Fruit fly (Drosophila melanogaster): ENCODE measurements around the gene CG18641.

CG18641 gene

DNA sequence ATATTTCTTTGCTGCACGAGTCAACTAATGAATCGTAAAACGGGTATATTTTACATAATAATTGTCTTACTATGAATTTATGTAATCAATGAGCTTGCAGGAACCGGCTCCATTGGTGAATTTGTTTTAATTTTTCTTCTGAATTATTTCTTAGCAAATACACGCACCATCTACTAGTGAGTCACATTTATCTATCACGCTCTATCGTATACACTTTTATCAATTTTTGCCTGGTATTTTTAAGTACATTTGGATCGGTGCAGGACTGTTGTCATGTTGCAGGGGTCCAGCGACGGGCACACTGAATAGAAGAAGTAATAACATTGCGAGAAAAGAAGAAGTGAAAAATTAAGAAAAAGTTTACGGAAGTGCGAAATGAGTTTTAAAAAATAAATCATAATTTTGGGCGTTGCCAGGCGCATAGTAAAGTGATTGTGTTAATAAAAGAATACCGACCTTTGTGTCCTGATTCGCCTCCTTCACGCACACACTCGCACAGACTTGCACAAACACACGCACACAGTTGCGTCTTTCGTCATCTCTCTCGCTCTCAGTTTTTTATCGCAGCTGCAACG, 50.0 kb downstream of the CG18641 start, which contains the start of the genes Rab5 and Axud1 (continued):
- no peak for TF ChIP-seq wdn (GFP tag; IDR thresholded peaks at IDR 0.05)
- no peak for TF ChIP-seq CG1233 (GFP tag; optimal IDR thresholded peaks at IDR 0.05)
- no peak for TF ChIP-seq yki (optimal IDR thresholded peaks at IDR 0.05)
- peak; percentile 72 for TF ChIP-seq sens (GFP tag)
- TF ChIP-seq sug (tag; optimal IDR thresholded peaks at IDR 0.05) = no peak
- peak; percentile 19 for TF ChIP-seq Nf-YB (GFP tag; optimal IDR thresholded peaks at IDR 0.05)
- TF ChIP-seq Trl (optimal IDR thresholded peaks at IDR 0.05) = peak in 1 of 2 experiments; percentile 24
- no peak for TF ChIP-seq Trl (GFP tag; optimal IDR thresholded peaks at IDR 0.05)
- TF ChIP-seq Atf3 (GFP tag; optimal IDR thresholded peaks at IDR 0.05) = no peak
- TF ChIP-seq CG2678 (tag; optimal IDR thresholded peaks at IDR 0.05) = no peak
- TF ChIP-seq CG9932 (GFP tag; IDR thresholded peaks at IDR 0.05) = peak; percentile 31
- TF ChIP-seq vvl (GFP tag; IDR thresholded peaks at IDR 0.05) = peak; percentile 57
- peak; percentile 88 for TF ChIP-seq CG14710 (tag; optimal IDR thresholded peaks at IDR 0.05)
- TF ChIP-seq CG9797 (GFP tag; optimal IDR thresholded peaks at IDR 0.05) = peak; percentile 92
- no peak for TF ChIP-seq az2 (GFP tag; optimal IDR thresholded peaks at IDR 0.05)
- TF ChIP-seq CG8290 (GFP tag; optimal IDR thresholded peaks at IDR 0.05) = no peak
- TF ChIP-seq CG8290 (tag; optimal IDR thresholded peaks at IDR 0.05) = peak in 1 of 2 experiments; percentile 17
- TF ChIP-seq Dbx (GFP tag; IDR thresholded peaks at IDR 0.05) = 0 out of 3 replicates have a peak, but pooled peaks have one; percentile 38
- peak; percentile 42 for TF ChIP-seq dm (GFP tag; optimal IDR thresholded peaks at IDR 0.05)
- TF ChIP-seq HHEX (GFP tag; optimal IDR thresholded peaks at IDR 0.05) = no peak
- no peak for TF ChIP-seq CG2120 (GFP tag; optimal IDR thresholded peaks at IDR 0.05)
- no peak for TF ChIP-seq Hr39 (optimal IDR thresholded peaks at IDR 0.05)
- TF ChIP-seq CG5180 (GFP tag; optimal IDR thresholded peaks at IDR 0.05) = no peak
- TF ChIP-seq CG17829 (tag; optimal IDR thresholded peaks at IDR 0.05) = peak; percentile 24
- no peak for TF ChIP-seq CG16863 (GFP tag; optimal IDR thresholded peaks at IDR 0.05)
- no peak for TF ChIP-seq Ada2b (GFP tag; IDR thresholded peaks at IDR 0.05)
- TF ChIP-seq sisA (GFP tag; IDR thresholded peaks at IDR 0.05) = no peak
- TF ChIP-seq Doc3 (GFP tag; IDR thresholded peaks at IDR 0.05; ENCODE audit: partially characterized antibody) = no peak
- TF ChIP-seq CG9817 (tag; optimal IDR thresholded peaks at IDR 0.05) = no peak
- no peak for TF ChIP-seq ERR (GFP tag; optimal IDR thresholded peaks at IDR 0.05)
- TF ChIP-seq run (tag; optimal IDR thresholded peaks at IDR 0.05) = no peak
- no peak for TF ChIP-seq CG6854 (GFP tag; optimal IDR thresholded peaks at IDR 0.05)
- peak; percentile 4 for TF ChIP-seq CG7839 (tag; optimal IDR thresholded peaks at IDR 0.05)
- no peak for TF ChIP-seq sim (GFP tag; IDR thresholded peaks at IDR 0.05)
- TF ChIP-seq fu2 (GFP tag; optimal IDR thresholded peaks at IDR 0.05) = no peak
- no peak for TF ChIP-seq Meics (GFP tag; optimal IDR thresholded peaks at IDR 0.05)
- TF ChIP-seq nerfin-2 (GFP tag; IDR thresholded peaks at IDR 0.05; ENCODE audit: partially characterized antibody) = no peak
- TF ChIP-seq CG7556 (GFP tag; optimal IDR thresholded peaks at IDR 0.05) = no peak
- TF ChIP-seq chn (GFP tag; optimal IDR thresholded peaks at IDR 0.05) = no peak
- TF ChIP-seq bbx (GFP tag; IDR thresholded peaks at IDR 0.05; ENCODE audit: partially characterized antibody) = 0 out of 2 replicates have a peak, but pooled peaks have one; percentile 23
- no peak for TF ChIP-seq CG32767 (GFP tag; IDR thresholded peaks at IDR 0.05)
- no peak for TF ChIP-seq Bteb2 (GFP tag; optimal IDR thresholded peaks at IDR 0.05)
- no peak for TF ChIP-seq CG9437 (GFP tag; optimal IDR thresholded peaks at IDR 0.05)
- no peak for TF ChIP-seq NK7.1 (GFP tag; optimal IDR thresholded peaks at IDR 0.05)
- TF ChIP-seq CG9609 (GFP tag; optimal IDR thresholded peaks at IDR 0.05) = no peak
- no peak for TF ChIP-seq CG5953 (GFP tag; IDR thresholded peaks at IDR 0.05)
- TF ChIP-seq Fer3 (tag; optimal IDR thresholded peaks at IDR 0.05) = no peak
- TF ChIP-seq unpg (GFP tag; optimal IDR thresholded peaks at IDR 0.05) = peak; percentile 2
- no peak for TF ChIP-seq wek (GFP tag; optimal IDR thresholded peaks at IDR 0.05)
- TF ChIP-seq CG2116 (GFP tag; optimal IDR thresholded peaks at IDR 0.05) = peak; percentile 50
- no peak for TF ChIP-seq H15 (GFP tag; IDR thresholded peaks at IDR 0.05)
- TF ChIP-seq CHES-1-like (GFP tag; optimal IDR thresholded peaks at IDR 0.05) = no peak
- no peak for TF ChIP-seq CkIIα-i1 (GFP tag; IDR thresholded peaks at IDR 0.05)

All from whole organism, embryonic.